Worm (Caenorhabditis elegans) whole organism, young adult: ENCODE results near the gene cwn-1.

Source experiments
- F55B11.4 ChIP-seq: sonication (generic microtip); optimal IDR thresholded peaks from 2 replicates; lab custom pipeline; 2016; ENCODE audit warnings: missing compliant biosample characterization, missing genetic modification characterization, borderline replicate concordance; ENCODE audit not compliant: insufficient read depth
- T26A5.8 ChIP-seq: sonication (generic microtip); optimal IDR thresholded peaks from 2 replicates; lab custom pipeline; 2016; ENCODE audit warnings: missing genetic modification characterization, missing compliant biosample characterization
- Y56A3A.18 ChIP-seq: fragments of 200-800 bp; sonication (Bioruptor generic); IDR thresholded peaks from 2 replicates; pipeline ENCODE4 v1.3.6; 2022; ENCODE audit warnings: missing genetic modification reagents, missing genetic modification characterization, missing compliant biosample characterization
- Y67H2A.10 ChIP-seq: fragments of 200-800 bp; sonication (Bioruptor generic); conservative IDR thresholded peaks from 2 replicates; pipeline ENCODE4 v1.3.6; 2022; ENCODE audit warnings: missing genetic modification reagents, missing genetic modification characterization, missing compliant biosample characterization
- Y95B8A.8 ChIP-seq: fragments of 200-800 bp; sonication (Bioruptor generic); IDR thresholded peaks from 2 replicates; pipeline ENCODE4 v1.3.6; 2022; ENCODE audit warnings: missing genetic modification reagents, missing genetic modification characterization, missing compliant biosample characterization
- athp-1 ChIP-seq: sonication (generic microtip); optimal IDR thresholded peaks from 2 replicates; lab custom pipeline; 2017; ENCODE audit warnings: mild to moderate bottlenecking, missing genetic modification characterization, missing compliant biosample characterization
- attf-5 ChIP-seq: fragments of 200-800 bp; sonication (Bioruptor generic); optimal IDR thresholded peaks from 2 replicates; lab custom pipeline; 2018; ENCODE audit warnings: mild to moderate bottlenecking, missing genetic modification characterization, missing compliant biosample characterization
- attf-6 ChIP-seq: fragments of 200-800 bp; sonication (Bioruptor generic); IDR thresholded peaks from 2 replicates; pipeline ENCODE4 v1.3.6; 2022; ENCODE audit warnings: missing genetic modification reagents, missing genetic modification characterization, missing compliant biosample characterization
- chd-7 ChIP-seq: sonication (generic microtip); optimal IDR thresholded peaks from 2 replicates; lab custom pipeline; 2016; ENCODE audit warnings: mild to moderate bottlenecking, missing genetic modification characterization, moderate library complexity, missing compliant biosample characterization
- ekl-4 ChIP-seq: fragments of 200-800 bp; sonication (Bioruptor generic); IDR thresholded peaks from 2 replicates; pipeline ENCODE4 v1.3.6; 2022; ENCODE audit warnings: missing genetic modification reagents, missing genetic modification characterization, missing compliant biosample characterization
- mel-28 ChIP-seq: sonication (generic microtip); optimal IDR thresholded peaks from 2 replicates; lab custom pipeline; 2016; ENCODE audit warnings: borderline replicate concordance, mild to moderate bottlenecking, missing genetic modification characterization, missing compliant biosample characterization
- nfya-2 ChIP-seq: fragments of 200-800 bp; sonication (Bioruptor generic); IDR thresholded peaks from 2 replicates; pipeline ENCODE4 v1.3.6; 2022; ENCODE audit warnings: missing genetic modification reagents, missing genetic modification characterization, missing compliant biosample characterization
- nhr-120 ChIP-seq: fragments of 200-800 bp; sonication (Bioruptor generic); IDR thresholded peaks from 2 replicates; pipeline ENCODE4 v1.3.6; 2022; ENCODE audit warnings: missing genetic modification characterization, missing compliant biosample characterization
- rec-8 ChIP-seq, 2 experiments: sonication (generic microtip); optimal IDR thresholded peaks; 2 replicates each; lab custom pipeline; 2016; ENCODE audit warnings: mild to moderate bottlenecking in 2 of 2, missing genetic modification characterization in 2 of 2, missing genetic modification reagents in 2 of 2, missing genotype in 2 of 2, missing biosample characterization in 1 of 2, missing compliant biosample characterization in 1 of 2, moderate library complexity in 1 of 2
- sea-2 ChIP-seq: fragments of 200-800 bp; sonication (Bioruptor generic); IDR thresholded peaks from 2 replicates; pipeline ENCODE4 v1.3.6; 2022; ENCODE audit warnings: missing genetic modification characterization, missing compliant biosample characterization
- snpc-1.3 ChIP-seq: sonication (generic microtip); optimal IDR thresholded peaks from 2 replicates; lab custom pipeline; 2017; ENCODE audit warnings: missing genetic modification characterization, mild to moderate bottlenecking, missing compliant biosample characterization, antibody characterized with exemption, moderate library complexity, missing genotype, missing genetic modification reagents; ENCODE audit not compliant: insufficient read depth
- unc-130 ChIP-seq: sonication (generic microtip); optimal IDR thresholded peaks from 2 replicates; lab custom pipeline; 2016; ENCODE audit warnings: missing genetic modification reagents, missing genetic modification characterization, missing compliant biosample characterization
- ztf-22 ChIP-seq: fragments of 200-800 bp; sonication (Bioruptor generic); optimal IDR thresholded peaks from 2 replicates; lab custom pipeline; 2018; ENCODE audit warnings: mild to moderate bottlenecking, missing genetic modification characterization, moderate library complexity, missing compliant biosample characterization

Gene cwn-1

ce11 chrII:84134-84533 is 49.3 kb downstream of the cwn-1 start, which contains the start of gene C50D2.6:
Gene C50D2.6, plus strand, starts transcription at chrII:84434.
- TF ChIP-seq nhr-120 (GFP tag; lab: Robert Waterston, UW) (no peak), attf-6 (GFP tag; lab: Robert Waterston, UW) (no peak), nfya-2 (GFP tag; lab: Robert Waterston, UW) (no peak), sea-2 (GFP tag; lab: Robert Waterston, UW) (no peak), mel-28 (tag; lab: Kevin White, UChicago) (no peak), athp-1 (tag; lab: Kevin White, UChicago) (no peak), Y56A3A.18 (no peak), T26A5.8 (tag; lab: Kevin White, UChicago) (no peak), snpc-1.3 (tag; lab: Kevin White, UChicago) (no peak), unc-130 (GFP tag; lab: Kevin White, UChicago) (no peak), Y67H2A.10 (GFP tag; lab: Robert Waterston, UW) (no peak), attf-5 (GFP tag; lab: Kevin White, UChicago) (no peak), chd-7 (no peak), Y95B8A.8 (no peak), rec-8 (tag; optimal IDR thresholded peaks at IDR 0.05; lab: Kevin White, UChicago) (no peak), F55B11.4 (no peak), ztf-22 (GFP tag; lab: Kevin White, UChicago) (no peak), ekl-4 (GFP tag; lab: Robert Waterston, UW) (no peak)
